Fruit fly (Drosophila melanogaster): ENCODE data around the gene CG18754.

CG18754 gene

DNA sequence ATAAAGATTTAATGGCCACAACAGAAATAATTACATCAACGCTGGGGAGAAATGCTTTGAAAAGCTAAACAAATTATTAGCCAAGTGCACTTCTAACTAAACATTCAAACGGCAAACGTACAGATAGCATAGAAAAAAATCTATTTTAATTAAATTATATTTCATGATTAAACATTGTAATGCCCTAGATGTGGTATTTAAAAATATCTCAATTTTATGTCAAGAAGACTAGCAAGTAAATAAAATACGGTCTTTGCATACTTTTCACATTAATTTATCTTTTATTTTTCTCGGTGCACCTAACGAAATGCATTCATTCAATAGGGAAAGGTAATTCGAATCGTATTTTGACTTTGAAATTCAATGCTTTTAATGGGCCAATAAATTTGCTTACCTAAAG lies 24.3 kb upstream of the CG18754 start:
- TF ChIP-seq CG8388 (GFP tag; optimal IDR thresholded peaks at IDR 0.05): peak; percentile 30
- TF ChIP-seq aop (GFP tag; IDR thresholded peaks at IDR 0.05): no peak
- no peak for TF ChIP-seq CG18764 (GFP tag; optimal IDR thresholded peaks at IDR 0.05)
- no peak for TF ChIP-seq CoRest (tag; optimal IDR thresholded peaks at IDR 0.05)
- no peak for TF ChIP-seq sc (optimal IDR thresholded peaks at IDR 0.05)
- TF ChIP-seq sc (GFP tag; optimal IDR thresholded peaks at IDR 0.05): no peak
- TF ChIP-seq CG17802 (tag; optimal IDR thresholded peaks at IDR 0.05): no peak
- peak; percentile 63 for TF ChIP-seq sens (GFP tag)
- TF ChIP-seq CG2678 (tag; optimal IDR thresholded peaks at IDR 0.05): no peak
- TF ChIP-seq Chrac-16 (GFP tag; optimal IDR thresholded peaks at IDR 0.05): no peak
- TF ChIP-seq dpn (GFP tag; optimal IDR thresholded peaks at IDR 0.05): no peak
- TF ChIP-seq CG12769 (tag; optimal IDR thresholded peaks at IDR 0.05): no peak
- no peak for TF ChIP-seq sens-2 (GFP tag; IDR thresholded peaks at IDR 0.05)
- no peak for TF ChIP-seq CG34224 (GFP tag; IDR thresholded peaks at IDR 0.05; ENCODE audit: partially characterized antibody)
- no peak for TF ChIP-seq CG10565 (GFP tag; optimal IDR thresholded peaks at IDR 0.05)
- peak; percentile 37 for TF ChIP-seq unpg (GFP tag; optimal IDR thresholded peaks at IDR 0.05)
- TF ChIP-seq CG17186 (GFP tag; optimal IDR thresholded peaks at IDR 0.05): no peak
- no peak for TF ChIP-seq CG32772 (GFP tag; IDR thresholded peaks at IDR 0.05)
- no peak for TF ChIP-seq E2f2 (GFP tag; IDR thresholded peaks at IDR 0.05)
- no peak for TF ChIP-seq Oli (tag; optimal IDR thresholded peaks at IDR 0.05)
- TF ChIP-seq rib (GFP tag; IDR thresholded peaks at IDR 0.05): no peak
- TF ChIP-seq Trl (optimal IDR thresholded peaks at IDR 0.05): no peak
- TF ChIP-seq Trl (GFP tag; optimal IDR thresholded peaks at IDR 0.05): no peak
- TF ChIP-seq p53 (GFP tag; optimal IDR thresholded peaks at IDR 0.05): no peak
- TF ChIP-seq CG9876 (GFP tag; optimal IDR thresholded peaks at IDR 0.05): no peak
- peak; percentile 3 for TF ChIP-seq D19A (tag; optimal IDR thresholded peaks at IDR 0.05)
- no peak for TF ChIP-seq zen2 (GFP tag; IDR thresholded peaks at IDR 0.05; ENCODE audit: partially characterized antibody)
- TF ChIP-seq bcd (GFP tag; optimal IDR thresholded peaks at IDR 0.05): no peak
- no peak for TF ChIP-seq Hr39 (optimal IDR thresholded peaks at IDR 0.05)
- no peak for TF ChIP-seq Opbp (GFP tag; IDR thresholded peaks at IDR 0.05; ENCODE audit: partially characterized antibody)
- TF ChIP-seq CG17361 (GFP tag; IDR thresholded peaks at IDR 0.05): 0 out of 3 replicates have a peak, but pooled peaks have one; percentile 20
- peak; percentile 8 for TF ChIP-seq CG7839 (tag; optimal IDR thresholded peaks at IDR 0.05)
- no peak for TF ChIP-seq eve (GFP tag; optimal IDR thresholded peaks at IDR 0.05)
- no peak for TF ChIP-seq trem (tag; optimal IDR thresholded peaks at IDR 0.05)
- no peak for TF ChIP-seq C15 (GFP tag; IDR thresholded peaks at IDR 0.05)
- no peak for TF ChIP-seq Dfd (GFP tag; optimal IDR thresholded peaks at IDR 0.05)
- no peak for TF ChIP-seq Aef1 (GFP tag; IDR thresholded peaks at IDR 0.05)
- TF ChIP-seq PHDP (tag; optimal IDR thresholded peaks at IDR 0.05): peak; percentile 17
- TF ChIP-seq oc (tag; optimal IDR thresholded peaks at IDR 0.05): no peak
- no peak for TF ChIP-seq CG16779 (GFP tag; IDR thresholded peaks at IDR 0.05)
- peak in 1 of 2 experiments; percentile 30 for TF ChIP-seq Hr51 (GFP tag; optimal IDR thresholded peaks at IDR 0.05)
- no peak for TF ChIP-seq pros (GFP tag; optimal IDR thresholded peaks at IDR 0.05)
- no peak for TF ChIP-seq hbn (GFP tag; IDR thresholded peaks at IDR 0.05; ENCODE audit: partially characterized antibody)
- no peak for TF ChIP-seq bbx (GFP tag; IDR thresholded peaks at IDR 0.05; ENCODE audit: partially characterized antibody)
- TF ChIP-seq CG4730 (GFP tag; IDR thresholded peaks at IDR 0.05): no peak
- TF ChIP-seq dmrt99B (tag; optimal IDR thresholded peaks at IDR 0.05): peak; percentile 10
- no peak for TF ChIP-seq CG30403 (GFP tag; optimal IDR thresholded peaks at IDR 0.05)
- peak; percentile 18 for TF ChIP-seq Ssrp (tag; optimal IDR thresholded peaks at IDR 0.05)
- peak; percentile 22 for TF ChIP-seq CG17359 (tag; optimal IDR thresholded peaks at IDR 0.05)
- TF ChIP-seq CG18262 (tag; optimal IDR thresholded peaks at IDR 0.05): peak; percentile 32
- peak; percentile 35 for TF ChIP-seq phol (tag; optimal IDR thresholded peaks at IDR 0.05)
- TF ChIP-seq CG10979 (tag; optimal IDR thresholded peaks at IDR 0.05): peak; percentile 41
